Fruit fly (Drosophila melanogaster) whole organism, embryonic: ENCODE data around the gene Fur2.

Experiments used
- Awh ChIP-seq: fragments of 200-800 bp; sonication (Bioruptor generic); IDR thresholded peaks from 2 replicates; pipeline ENCODE4, ENCODE4 v1.3.6; 2022; ENCODE audit warnings: missing biosample characterization, missing genetic modification characterization
- CG10321 ChIP-seq: fragments of 200-800 bp; sonication (Bioruptor generic); IDR thresholded peaks from 2 replicates; pipeline ENCODE4 v1.3.6; 2022; ENCODE audit warnings: missing biosample characterization, missing genetic modification characterization
- CG10543 ChIP-seq: fragments of 200-800 bp; sonication (Bioruptor generic); optimal IDR thresholded peaks from 3 replicates; lab custom pipeline; 2017; ENCODE audit warnings: missing biosample characterization, mild to moderate bottlenecking, missing genetic modification characterization, moderate library complexity
- CG11247 ChIP-seq: fragments of 200-800 bp; sonication (Bioruptor generic); IDR thresholded peaks from 2 replicates; pipeline ENCODE4 v1.3.6; 2022; ENCODE audit warnings: missing biosample characterization, missing genetic modification characterization
- CG11696 ChIP-seq: fragments of 200-800 bp; sonication (Bioruptor generic); IDR thresholded peaks from 2 replicates; pipeline ENCODE4 v1.3.6; 2022; ENCODE audit warnings: missing biosample characterization, missing genetic modification characterization
- CG1233 ChIP-seq: fragments of 200-800 bp; sonication (Bioruptor generic); optimal IDR thresholded peaks from 4 replicates; lab custom pipeline; 2018; ENCODE audit warnings: missing biosample characterization, mild to moderate bottlenecking, missing genetic modification characterization
- CG16815 ChIP-seq: fragments of 200-800 bp; sonication (Bioruptor generic); optimal IDR thresholded peaks from 3 replicates; lab custom pipeline; 2017; ENCODE audit warnings: missing biosample characterization, mild to moderate bottlenecking, missing genetic modification characterization
- CG17186 ChIP-seq: fragments of 200-800 bp; sonication (Bioruptor generic); optimal IDR thresholded peaks from 3 replicates; lab custom pipeline; 2017; ENCODE audit warnings: missing biosample characterization, missing genetic modification reagents, missing genetic modification characterization
- CG17385 ChIP-seq: fragments of 200-800 bp; sonication (Bioruptor generic); optimal IDR thresholded peaks from 3 replicates; lab custom pipeline; 2018; ENCODE audit warnings: missing biosample characterization, mild to moderate bottlenecking, missing genetic modification characterization
- CG17568 ChIP-seq: fragments of 200-800 bp; sonication (Bioruptor generic); optimal IDR thresholded peaks from 2 replicates; lab custom pipeline; 2018; ENCODE audit warnings: missing biosample characterization, mild to moderate bottlenecking, missing genetic modification characterization, moderate library complexity
- CG17829 ChIP-seq: fragments of 200-800 bp; optimal IDR thresholded peaks from 2 replicates; lab custom pipeline; 2019; ENCODE audit warnings: missing biosample characterization, mild to moderate bottlenecking, missing genetic modification characterization, moderate library complexity
- CG2678 ChIP-seq: fragments of 200-800 bp; sonication (Bioruptor generic); optimal IDR thresholded peaks from 3 replicates; lab custom pipeline; 2019; ENCODE audit warnings: missing biosample characterization, mild to moderate bottlenecking, missing genetic modification characterization, moderate library complexity
- CG7556 ChIP-seq: fragments of 200-800 bp; sonication (Bioruptor generic); optimal IDR thresholded peaks from 2 replicates; lab custom pipeline; 2017; ENCODE audit warnings: missing biosample characterization, mild to moderate bottlenecking, missing genetic modification characterization
- CG8359 ChIP-seq: fragments of 200-800 bp; sonication (Bioruptor generic); optimal IDR thresholded peaks from 2 replicates; lab custom pipeline; 2017; ENCODE audit warnings: missing biosample characterization, mild to moderate bottlenecking, missing genetic modification characterization, borderline replicate concordance
- CG8765 ChIP-seq: fragments of 200-800 bp; sonication (Bioruptor generic); IDR thresholded peaks from 2 replicates; pipeline ENCODE4 v1.3.6; 2022; ENCODE audit warnings: missing biosample characterization, missing genetic modification characterization
- CG9437 ChIP-seq: fragments of 200-800 bp; sonication (Bioruptor generic); optimal IDR thresholded peaks from 2 replicates; lab custom pipeline; 2018; ENCODE audit warnings: missing biosample characterization, mild to moderate bottlenecking, missing genetic modification characterization
- Camta ChIP-seq: fragments of 200-800 bp; sonication (Bioruptor generic); optimal IDR thresholded peaks from 2 replicates; lab custom pipeline; 2016; ENCODE audit warnings: missing biosample characterization, missing genetic modification characterization
- Dbx ChIP-seq: fragments of 200-800 bp; sonication (Bioruptor generic); IDR thresholded peaks from 3 replicates; pipeline ENCODE4 v1.3.6; 2022; ENCODE audit warnings: missing biosample characterization, missing genetic modification characterization
- E2f2 ChIP-seq: fragments of 200-800 bp; sonication (Bioruptor generic); IDR thresholded peaks from 2 replicates; pipeline ENCODE4 v1.3.6; 2022; ENCODE audit warnings: missing biosample characterization, missing genetic modification characterization
- Jarid2 ChIP-seq: fragments of 200-800 bp; sonication (Bioruptor generic); optimal IDR thresholded peaks from 3 replicates; lab custom pipeline; 2017; ENCODE audit warnings: mild to moderate bottlenecking, missing biosample characterization, missing genetic modification reagents, missing genetic modification characterization
- Kr ChIP-seq: fragments of 200-800 bp; sonication (Bioruptor generic); optimal IDR thresholded peaks from 2 replicates; lab custom pipeline; 2017; ENCODE audit warnings: missing biosample characterization, mild to moderate bottlenecking, missing genetic modification characterization
- Max ChIP-seq: fragments of 200-800 bp; sonication (Bioruptor generic); optimal IDR thresholded peaks from 2 replicates; lab custom pipeline; 2016; ENCODE audit warnings: missing biosample characterization, mild to moderate bottlenecking, missing genetic modification characterization
- Mrtf ChIP-seq: fragments of 200-800 bp; sonication (Bioruptor generic); IDR thresholded peaks from 3 replicates; pipeline ENCODE4 v1.3.6; 2022; ENCODE audit warnings: missing biosample characterization, missing genetic modification characterization
- Myb ChIP-seq: fragments of 200-800 bp; sonication (Bioruptor generic); optimal IDR thresholded peaks from 2 replicates; lab custom pipeline; 2016; ENCODE audit warnings: missing biosample characterization, missing genetic modification characterization
- Oaz ChIP-seq: fragments of 200-800 bp; sonication (Bioruptor generic); IDR thresholded peaks from 2 replicates; pipeline ENCODE4 v1.3.6; 2022; ENCODE audit warnings: missing biosample characterization, missing genetic modification characterization
- Pdp1 ChIP-seq, 2 experiments: fragments of 200-800 bp; sonication (Bioruptor generic); optimal IDR thresholded peaks; 3 replicates each; lab custom pipeline; 2016; ENCODE audit warnings: missing biosample characterization in 2 of 2, missing genetic modification characterization in 2 of 2, mild to moderate bottlenecking in 1 of 2, moderate library complexity in 1 of 2
- Poxn ChIP-seq: fragments of 200-800 bp; sonication (Bioruptor generic); IDR thresholded peaks from 2 replicates; pipeline ENCODE4 v1.3.6; 2022; ENCODE audit warnings: missing biosample characterization, missing genetic modification characterization
- Scr ChIP-seq: fragments of 200-800 bp; sonication (Bioruptor generic); IDR thresholded peaks from 2 replicates; pipeline ENCODE4 v1.3.6; 2022; ENCODE audit warnings: missing biosample characterization, missing genetic modification characterization; ENCODE audit not compliant: partially characterized antibody
- bab2 ChIP-seq: fragments of 200-800 bp; sonication (Bioruptor generic); optimal IDR thresholded peaks from 2 replicates; lab custom pipeline; 2016; ENCODE audit warnings: missing biosample characterization, missing genetic modification characterization
- bcd ChIP-seq: fragments of 200-800 bp; sonication (Bioruptor generic); optimal IDR thresholded peaks from 2 replicates; lab custom pipeline; 2017; ENCODE audit warnings: missing biosample characterization, mild to moderate bottlenecking, missing genetic modification characterization
- caup ChIP-seq: fragments of 200-800 bp; sonication (Bioruptor generic); optimal IDR thresholded peaks from 3 replicates; lab custom pipeline; 2017; ENCODE audit warnings: missing biosample characterization, mild to moderate bottlenecking, missing genetic modification characterization, moderate library complexity; ENCODE audit not compliant: severe bottlenecking
- cg ChIP-seq: fragments of 200-800 bp; sonication (Bioruptor generic); optimal IDR thresholded peaks from 3 replicates; lab custom pipeline; 2019; ENCODE audit warnings: missing biosample characterization, mild to moderate bottlenecking, missing genetic modification characterization, moderate library complexity
- cwo ChIP-seq: fragments of 200-800 bp; sonication (Bioruptor generic); optimal IDR thresholded peaks from 3 replicates; lab custom pipeline; 2017; ENCODE audit warnings: missing biosample characterization, missing genetic modification characterization, mild to moderate bottlenecking, moderate library complexity, missing genetic modification reagents
- emc ChIP-seq: fragments of 200-800 bp; sonication (Bioruptor generic); optimal IDR thresholded peaks from 2 replicates; lab custom pipeline; 2016; ENCODE audit warnings: missing biosample characterization, missing genetic modification characterization
- grau ChIP-seq: fragments of 200-800 bp; optimal IDR thresholded peaks from 3 replicates; lab custom pipeline; 2019; ENCODE audit warnings: missing biosample characterization, mild to moderate bottlenecking, missing genetic modification characterization, moderate library complexity
- gt ChIP-seq: fragments of 200-800 bp; sonication (Bioruptor generic); IDR thresholded peaks from 2 replicates; pipeline ENCODE4 v1.3.6; 2022; ENCODE audit warnings: missing biosample characterization, missing genetic modification characterization
- lab ChIP-seq: fragments of 200-800 bp; sonication (Bioruptor generic); optimal IDR thresholded peaks from 3 replicates; lab custom pipeline; 2017; ENCODE audit warnings: missing biosample characterization, missing genetic modification characterization, mild to moderate bottlenecking, moderate library complexity, missing genetic modification reagents
- lov ChIP-seq, 2 experiments: fragments of 200-800 bp in 1 of 2; fragments of >200 bp in 1 of 2; sonication (Bioruptor generic) in 1 of 2; IDR thresholded peaks in 1 of 2; optimal IDR thresholded peaks in 1 of 2; 2 replicates in 1 of 2; 3 replicates in 1 of 2; pipeline versions ENCODE4 v1.3.6 to Lab custom; 2017 to 2022; ENCODE audit warnings: missing biosample characterization in 1 of 2, missing genetic modification characterization in 1 of 2
- mam ChIP-seq: fragments of 200-800 bp; sonication (Bioruptor generic); optimal IDR thresholded peaks from 3 replicates; lab custom pipeline; 2016; ENCODE audit warnings: missing biosample characterization, missing genetic modification characterization
- nerfin-1 ChIP-seq: fragments of 200-800 bp; sonication (Bioruptor generic); optimal IDR thresholded peaks from 3 replicates; lab custom pipeline; 2019; ENCODE audit warnings: missing biosample characterization, mild to moderate bottlenecking, missing genetic modification characterization, moderate library complexity
- phol ChIP-seq: fragments of 200-800 bp; sonication (Bioruptor generic); optimal IDR thresholded peaks from 3 replicates; lab custom pipeline; 2018; ENCODE audit warnings: missing biosample characterization, mild to moderate bottlenecking, missing genetic modification characterization, moderate library complexity
- salm ChIP-seq: fragments of 200-800 bp; sonication (Bioruptor generic); optimal IDR thresholded peaks from 2 replicates; lab custom pipeline; 2018; ENCODE audit warnings: missing biosample characterization, mild to moderate bottlenecking, missing genetic modification characterization
- sc ChIP-seq, 3 experiments: fragments of >200 bp in 2 of 3; fragments of 200-800 bp in 1 of 3; sonication (Bioruptor generic) in 1 of 3; optimal IDR thresholded peaks; 2 replicates in 2 of 3; 3 replicates in 1 of 3; lab custom pipeline; 2017; ENCODE audit warnings: mild to moderate bottlenecking in 1 of 3, missing biosample characterization in 1 of 3, missing genetic modification characterization in 1 of 3, missing genetic modification reagents in 1 of 3
- sima ChIP-seq: fragments of 200-800 bp; sonication (Bioruptor generic); optimal IDR thresholded peaks from 2 replicates; lab custom pipeline; 2016; ENCODE audit warnings: missing biosample characterization, missing genetic modification characterization
- sqz ChIP-seq: fragments of 200-800 bp; sonication (Bioruptor generic); optimal IDR thresholded peaks from 3 replicates; lab custom pipeline; 2018; ENCODE audit warnings: missing biosample characterization, mild to moderate bottlenecking, missing genetic modification characterization
- tup ChIP-seq: fragments of 200-800 bp; sonication (Bioruptor generic); optimal IDR thresholded peaks from 2 replicates; lab custom pipeline; 2016; ENCODE audit warnings: missing biosample characterization, mild to moderate bottlenecking, missing genetic modification characterization, moderate library complexity
- yki ChIP-seq: fragments of >200 bp; optimal IDR thresholded peaks from 3 replicates; lab custom pipeline; 2018
- zf30C ChIP-seq: fragments of 200-800 bp; sonication (Bioruptor generic); optimal IDR thresholded peaks from 3 replicates; lab custom pipeline; 2018; ENCODE audit warnings: missing biosample characterization, mild to moderate bottlenecking, missing genetic modification characterization

Gene Fur2

DNA sequence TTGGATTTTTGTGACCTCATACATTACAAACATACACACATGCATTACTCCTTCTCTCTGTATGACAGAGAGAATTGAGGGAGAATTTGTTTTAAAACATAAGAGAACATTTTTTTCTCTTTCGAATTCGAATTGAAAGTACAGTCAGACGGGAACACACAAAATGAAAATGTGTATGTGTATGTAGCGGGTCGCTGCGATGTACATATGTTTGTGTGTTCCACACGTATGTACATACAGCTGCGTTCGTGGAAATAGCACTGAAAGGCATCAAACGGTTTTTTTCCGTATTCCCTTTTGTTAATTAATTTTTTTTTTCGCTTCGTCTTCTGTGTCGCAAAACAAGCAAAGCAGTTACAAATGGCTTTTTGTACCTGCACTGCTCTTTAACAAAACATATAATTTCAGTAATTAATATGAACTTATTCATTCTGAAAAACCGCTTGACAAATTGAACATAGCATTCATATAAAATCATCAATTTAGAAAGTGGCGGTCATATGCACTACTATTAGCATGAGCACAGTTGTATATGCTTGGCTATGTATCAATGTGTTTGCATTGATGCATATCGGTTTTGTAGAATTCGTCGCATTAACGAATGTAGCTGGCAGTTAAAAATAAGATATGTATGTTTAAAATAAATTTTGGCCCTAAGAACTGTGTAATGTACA lies 40.1 kb upstream of the Fur2 start (continued):
- peak; percentile 99 for TF ChIP-seq CG2678 (tag; lab: Kevin White, UChicago)
- peak; percentile 93 for TF ChIP-seq sima (GFP tag; lab: Kevin White, UChicago)
- TF ChIP-seq yki, result peak; percentile 3
- TF ChIP-seq Kr (GFP tag; lab: Kevin White, UChicago), result peak; percentile 62
- peak; percentile 97 for TF ChIP-seq Max (GFP tag; lab: Kevin White, UChicago)
- TF ChIP-seq CG9437, result peak; percentile 94
- peak; percentile 96 for TF ChIP-seq bcd (GFP tag; lab: Kevin White, UChicago)
- TF ChIP-seq Oaz, result peak; percentile 83
- TF ChIP-seq Pdp1 (GFP tag; optimal IDR thresholded peaks at IDR 0.05; lab: Kevin White, UChicago), result peak; percentile 88 to 96
- no peak for TF ChIP-seq sc (optimal IDR thresholded peaks at IDR 0.05; lab: Kevin White, UChicago)
- TF ChIP-seq sc (GFP tag; optimal IDR thresholded peaks at IDR 0.05; lab: Kevin White, UChicago), result peak; percentile 92
- peak; percentile 93 for TF ChIP-seq CG17568 (GFP tag; lab: Kevin White, UChicago)
- TF ChIP-seq bab2 (GFP tag; lab: Kevin White, UChicago), result peak; percentile 95
- TF ChIP-seq CG11247 (GFP tag; lab: Robert Waterston, UW), result peak; percentile 84
- TF ChIP-seq E2f2 (GFP tag; lab: Robert Waterston, UW), result peak; percentile 77
- TF ChIP-seq CG17385, result peak; percentile 94
- TF ChIP-seq mam (GFP tag; lab: Kevin White, UChicago), result peak; percentile 95
- TF ChIP-seq CG16815 (GFP tag; lab: Kevin White, UChicago), result peak; percentile 93
- peak; percentile 98 for TF ChIP-seq CG11696
- no peak for TF ChIP-seq Scr (GFP tag; lab: Robert Waterston, UW)
- peak; percentile 90; the same call in 2 of the 3 replicates for TF ChIP-seq Dbx (GFP tag; lab: Robert Waterston, UW)
- peak; percentile 86 for TF ChIP-seq Awh (GFP tag; lab: Robert Waterston, UW)
- peak; percentile 95 for TF ChIP-seq nerfin-1 (tag; lab: Kevin White, UChicago)
- peak; percentile 85 for TF ChIP-seq Myb (GFP tag; lab: Kevin White, UChicago)
- TF ChIP-seq CG8765 (GFP tag; lab: Robert Waterston, UW), result peak; percentile 85
- TF ChIP-seq lov (optimal IDR thresholded peaks at IDR 0.05; lab: Kevin White, UChicago), result no peak
- TF ChIP-seq lov (GFP tag; IDR thresholded peaks at IDR 0.05; lab: Robert Waterston, UW), result peak; percentile 84
- no peak; the same call in none of the 2 replicates for TF ChIP-seq Poxn
- peak; percentile 83 for TF ChIP-seq Jarid2
- TF ChIP-seq emc (GFP tag; lab: Kevin White, UChicago), result peak; percentile 90
- peak; percentile 84 for TF ChIP-seq gt (GFP tag; lab: Robert Waterston, UW)
- peak; percentile 97 for TF ChIP-seq lab (GFP tag; lab: Kevin White, UChicago)
- TF ChIP-seq CG17829 (tag; lab: Kevin White, UChicago), result peak; percentile 96
- peak; percentile 87 for TF ChIP-seq cg (GFP tag; lab: Kevin White, UChicago)
- TF ChIP-seq phol, result peak; percentile 97
- TF ChIP-seq caup, result peak; percentile 95
- peak; percentile 97 for TF ChIP-seq CG1233 (GFP tag; lab: Kevin White, UChicago)
- TF ChIP-seq sqz (GFP tag; lab: Kevin White, UChicago), result peak; percentile 95
- peak; percentile 98 for TF ChIP-seq CG10543
- TF ChIP-seq grau (tag; lab: Kevin White, UChicago), result peak; percentile 96
- peak; percentile 90 for TF ChIP-seq Mrtf (GFP tag; lab: Robert Waterston, UW)
- TF ChIP-seq CG8359, result peak; percentile 89
- peak; percentile 18 for TF ChIP-seq zf30C (GFP tag; lab: Kevin White, UChicago)
- peak; percentile 94 for TF ChIP-seq cwo
- TF ChIP-seq CG10321 (GFP tag; lab: Robert Waterston, UW), result peak; percentile 64
- peak; percentile 96 for TF ChIP-seq Camta
- TF ChIP-seq CG17186, result peak; percentile 82
- peak; percentile 94 for TF ChIP-seq salm
- TF ChIP-seq CG7556 (GFP tag; lab: Kevin White, UChicago), result peak; percentile 99
- peak; percentile 84 for TF ChIP-seq tup (GFP tag; lab: Kevin White, UChicago)
